Fruit fly (Drosophila melanogaster): ENCODE results near the gene dgt4.

The dgt4 gene

dm6 chrX:4100824-4101368, 12.6 kb upstream of the dgt4 start, which contains the start of the genes Cmtr1 and CG15375:
TSS of gene Cmtr1 (minus strand) at chrX:4101031.
TSS of gene CG15375 (plus strand) at chrX:4101318.
- TF ChIP-seq sna (GFP tag; IDR thresholded peaks at IDR 0.05; ENCODE audit: partially characterized antibody) (peak; percentile 84), Sox102F (GFP tag; optimal IDR thresholded peaks at IDR 0.05) (no peak), Usf (GFP tag; optimal IDR thresholded peaks at IDR 0.05) (no peak), Dref (GFP tag; IDR thresholded peaks at IDR 0.05) (peak; percentile 87), Myb (GFP tag; optimal IDR thresholded peaks at IDR 0.05) (peak; percentile 12), vnd (GFP tag; IDR thresholded peaks at IDR 0.05; ENCODE audit: partially characterized antibody) (peak; percentile 71), E2f2 (GFP tag; IDR thresholded peaks at IDR 0.05) (peak; percentile 92), hbn (GFP tag; IDR thresholded peaks at IDR 0.05; ENCODE audit: partially characterized antibody) (peak; percentile 67), ato (GFP tag; IDR thresholded peaks at IDR 0.05; ENCODE audit: partially characterized antibody) (peak; percentile 80), Sry-δ (GFP tag; optimal IDR thresholded peaks at IDR 0.05) (peak; percentile 78), Opbp (GFP tag; IDR thresholded peaks at IDR 0.05; ENCODE audit: partially characterized antibody) (peak; percentile 81), CG7963 (GFP tag; IDR thresholded peaks at IDR 0.05; ENCODE audit: partially characterized antibody) (peak; percentile 74), CG13287 (GFP tag; IDR thresholded peaks at IDR 0.05; ENCODE audit: partially characterized antibody) (peak; percentile 87), CG11085 (GFP tag; IDR thresholded peaks at IDR 0.05) (no peak), CG2129 (GFP tag; IDR thresholded peaks at IDR 0.05; ENCODE audit: partially characterized antibody) (peak; percentile 44), gce (GFP tag; IDR thresholded peaks at IDR 0.05) (no peak), CG14860 (GFP tag; IDR thresholded peaks at IDR 0.05; ENCODE audit: partially characterized antibody) (peak; percentile 79), Scr (GFP tag; IDR thresholded peaks at IDR 0.05; ENCODE audit: partially characterized antibody) (peak; percentile 77), CG13424 (tag; optimal IDR thresholded peaks at IDR 0.05) (no peak), Atf3 (GFP tag; optimal IDR thresholded peaks at IDR 0.05) (no peak), chinmo (GFP tag; IDR thresholded peaks at IDR 0.05; ENCODE audit: partially characterized antibody) (peak; percentile 74; the same call in 3 of the 4 replicates), CG12659 (GFP tag; optimal IDR thresholded peaks at IDR 0.05) (peak; percentile 14), CG2116 (GFP tag; optimal IDR thresholded peaks at IDR 0.05) (peak; percentile 77), nmo (GFP tag; optimal IDR thresholded peaks at IDR 0.05) (peak; percentile 18), nerfin-2 (GFP tag; IDR thresholded peaks at IDR 0.05; ENCODE audit: partially characterized antibody) (peak; percentile 68), amos (GFP tag; IDR thresholded peaks at IDR 0.05; ENCODE audit: partially characterized antibody) (peak; percentile 85), HLH4C (GFP tag; IDR thresholded peaks at IDR 0.05; ENCODE audit: partially characterized antibody) (peak; percentile 82), luna (GFP tag; optimal IDR thresholded peaks at IDR 0.05) (no peak), CG16813 (GFP tag; IDR thresholded peaks at IDR 0.05; ENCODE audit: partially characterized antibody) (peak; percentile 73), Bgb (GFP tag; IDR thresholded peaks at IDR 0.05; ENCODE audit: partially characterized antibody) (peak; percentile 84), ttk (GFP tag; IDR thresholded peaks at IDR 0.05) (no peak), CG15514 (GFP tag; optimal IDR thresholded peaks at IDR 0.05) (peak; percentile 98), gfzf (GFP tag; optimal IDR thresholded peaks at IDR 0.05) (peak; percentile 67), ara (GFP tag; IDR thresholded peaks at IDR 0.05) (no peak), Dll (GFP tag; IDR thresholded peaks at IDR 0.05; ENCODE audit: partially characterized antibody) (peak; percentile 78), stwl (tag; optimal IDR thresholded peaks at IDR 0.05) (peak; percentile 60), CG12104 (GFP tag; optimal IDR thresholded peaks at IDR 0.05) (no peak), unc-4 (GFP tag; IDR thresholded peaks at IDR 0.05; ENCODE audit: partially characterized antibody) (peak; percentile 81), bbx (GFP tag; IDR thresholded peaks at IDR 0.05; ENCODE audit: partially characterized antibody) (peak; percentile 85), CG43689 (GFP tag; IDR thresholded peaks at IDR 0.05) (no peak), CG6791 (GFP tag; IDR thresholded peaks at IDR 0.05; ENCODE audit: partially characterized antibody) (peak; percentile 80), CG9797 (GFP tag; optimal IDR thresholded peaks at IDR 0.05) (peak; percentile 35), MBD-R2 (GFP tag; IDR thresholded peaks at IDR 0.05) (peak; percentile 63), trem (tag; optimal IDR thresholded peaks at IDR 0.05) (peak; percentile 35), Doc3 (GFP tag; IDR thresholded peaks at IDR 0.05; ENCODE audit: partially characterized antibody) (peak; percentile 59; the same call in 2 of the 3 replicates), CG34224 (GFP tag; IDR thresholded peaks at IDR 0.05; ENCODE audit: partially characterized antibody) (peak; percentile 76), Gsc (GFP tag; IDR thresholded peaks at IDR 0.05) (no peak)

All from whole organism, embryonic.